Fruit fly (Drosophila melanogaster): Measurements from ENCODE around the gene tkv.

The tkv gene

dm6 chr2L:5256036-5256846 lies 14.9 kb downstream of the tkv start (continued):
- no peak for TF ChIP-seq Tbp (GFP tag; optimal IDR thresholded peaks at IDR 0.05)
- peak in 1 of 2 experiments; percentile 71 for TF ChIP-seq bsh (GFP tag; optimal IDR thresholded peaks at IDR 0.05)
- TF ChIP-seq Lhr (GFP tag; optimal IDR thresholded peaks at IDR 0.05): peak; percentile 33
- TF ChIP-seq fru (optimal IDR thresholded peaks at IDR 0.05): no peak
- TF ChIP-seq sob (GFP tag; IDR thresholded peaks at IDR 0.05): peak; percentile 34; the same call in 1 of the 2 replicates
- TF ChIP-seq Atf3 (GFP tag; optimal IDR thresholded peaks at IDR 0.05): no peak
- peak; percentile 18 to 55 for TF ChIP-seq Pdp1 (GFP tag; optimal IDR thresholded peaks at IDR 0.05)
- no peak for TF ChIP-seq Bteb2 (GFP tag; optimal IDR thresholded peaks at IDR 0.05)
- peak; percentile 36 for TF ChIP-seq run (tag; optimal IDR thresholded peaks at IDR 0.05)
- TF ChIP-seq eyg (GFP tag; optimal IDR thresholded peaks at IDR 0.05): no peak
- TF ChIP-seq CG8388 (GFP tag; optimal IDR thresholded peaks at IDR 0.05): no peak
- peak; percentile 65 for TF ChIP-seq HHEX (GFP tag; optimal IDR thresholded peaks at IDR 0.05)
- peak; percentile 33 for TF ChIP-seq phol (tag; optimal IDR thresholded peaks at IDR 0.05)
- peak; percentile 37 for TF ChIP-seq nau (GFP tag; optimal IDR thresholded peaks at IDR 0.05)
- TF ChIP-seq twi (tag; optimal IDR thresholded peaks at IDR 0.05): peak; percentile 66
- no peak for TF ChIP-seq hbn (GFP tag; IDR thresholded peaks at IDR 0.05; ENCODE audit: partially characterized antibody)
- no peak for TF ChIP-seq NfI (GFP tag; optimal IDR thresholded peaks at IDR 0.05)
- TF ChIP-seq CG6689 (GFP tag; IDR thresholded peaks at IDR 0.05): peak; percentile 33
- TF ChIP-seq az2 (GFP tag; optimal IDR thresholded peaks at IDR 0.05): peak; percentile 37
- TF ChIP-seq bab2 (GFP tag; optimal IDR thresholded peaks at IDR 0.05): peak; percentile 37
- no peak for TF ChIP-seq bigmax (GFP tag; optimal IDR thresholded peaks at IDR 0.05)
- peak; percentile 3 for TF ChIP-seq slp2 (GFP tag; optimal IDR thresholded peaks at IDR 0.05)
- TF ChIP-seq Mes4 (GFP tag; optimal IDR thresholded peaks at IDR 0.05): peak; percentile 57
- TF ChIP-seq CG4617 (GFP tag; optimal IDR thresholded peaks at IDR 0.05; ENCODE audit: borderline replicate concordance): no peak
- TF ChIP-seq Max (GFP tag; optimal IDR thresholded peaks at IDR 0.05): no peak
- peak; percentile 46; the same call in 1 of the 2 replicates for TF ChIP-seq peb (GFP tag; IDR thresholded peaks at IDR 0.05)
- TF ChIP-seq sim (GFP tag; IDR thresholded peaks at IDR 0.05): no peak
- peak; percentile 23 for TF ChIP-seq pros (GFP tag; optimal IDR thresholded peaks at IDR 0.05)
- TF ChIP-seq Blimp-1 (GFP tag; optimal IDR thresholded peaks at IDR 0.05): peak; percentile 40
- no peak for TF ChIP-seq maf-S (GFP tag; optimal IDR thresholded peaks at IDR 0.05)
- no peak for TF ChIP-seq Sin3A (optimal IDR thresholded peaks at IDR 0.05)
- TF ChIP-seq CG13894 (tag; optimal IDR thresholded peaks at IDR 0.05): no peak
- no peak for TF ChIP-seq CG42726 (GFP tag; IDR thresholded peaks at IDR 0.05; ENCODE audit: partially characterized antibody)
- no peak for TF ChIP-seq CG6683 (GFP tag; optimal IDR thresholded peaks at IDR 0.05)
- TF ChIP-seq CG17829 (tag; optimal IDR thresholded peaks at IDR 0.05): no peak
- TF ChIP-seq CG5953 (GFP tag; IDR thresholded peaks at IDR 0.05): no peak
- peak; percentile 68 for TF ChIP-seq gce (GFP tag; IDR thresholded peaks at IDR 0.05)
- no peak for TF ChIP-seq Lpt (GFP tag; optimal IDR thresholded peaks at IDR 0.05)
- peak; percentile 37; the same call in 1 of the 2 replicates for TF ChIP-seq GATAe (GFP tag; conservative IDR thresholded peaks at IDR 0.05)
- no peak for TF ChIP-seq MESR4 (GFP tag; optimal IDR thresholded peaks at IDR 0.05)
- no peak for TF ChIP-seq CG4282 (GFP tag; optimal IDR thresholded peaks at IDR 0.05)
- peak; percentile 72 for TF ChIP-seq CG9727 (GFP tag; optimal IDR thresholded peaks at IDR 0.05)
- TF ChIP-seq CG3065 (GFP tag; optimal IDR thresholded peaks at IDR 0.05): peak; percentile 33
- TF ChIP-seq org-1 (GFP tag; optimal IDR thresholded peaks at IDR 0.05): peak; percentile 57
- peak; percentile 17 for TF ChIP-seq CG12659 (GFP tag; optimal IDR thresholded peaks at IDR 0.05)
- peak; percentile 62 for TF ChIP-seq gcm (GFP tag; optimal IDR thresholded peaks at IDR 0.05)
- TF ChIP-seq CG8924 (tag; optimal IDR thresholded peaks at IDR 0.05): peak; percentile 41
- TF ChIP-seq ewg (GFP tag; optimal IDR thresholded peaks at IDR 0.05): no peak
- peak; percentile 21; the same call in 1 of the 2 replicates for TF ChIP-seq stc (GFP tag; IDR thresholded peaks at IDR 0.05)
